Worm (Caenorhabditis elegans) whole organism, midembryonic: ENCODE results near the gene nlp-26.

Experiments used
- T22C8.4 ChIP-seq: fragments of 200-800 bp; sonication (Bioruptor generic); IDR thresholded peaks from 2 replicates; pipeline ENCODE4 v1.3.6; 2022; ENCODE audit warnings: missing genetic modification characterization, missing compliant biosample characterization
- cog-1 ChIP-seq: sonication (generic microtip); optimal IDR thresholded peaks from 2 replicates; lab custom pipeline; 2016; ENCODE audit warnings: missing genetic modification characterization, missing compliant biosample characterization
- klf-2 ChIP-seq: fragments of 200-800 bp; sonication (Bioruptor generic); conservative IDR thresholded peaks from 2 replicates; pipeline ENCODE4 v1.3.6; 2022; ENCODE audit warnings: missing genetic modification reagents, missing genetic modification characterization, missing compliant biosample characterization
- ref-1 ChIP-seq: fragments of 200-800 bp; sonication (Bioruptor generic); conservative IDR thresholded peaks from 2 replicates; pipeline ENCODE4 v1.3.6; 2022; ENCODE audit warnings: missing genetic modification reagents, missing genetic modification characterization, missing compliant biosample characterization
- ztf-23 ChIP-seq: fragments of 200-800 bp; sonication (Bioruptor generic); IDR thresholded peaks from 2 replicates; pipeline ENCODE4 v1.3.6; 2022; ENCODE audit warnings: missing genetic modification reagents, missing genetic modification characterization, missing compliant biosample characterization
- ztf-29 ChIP-seq: fragments of 200-800 bp; sonication (Bioruptor generic); IDR thresholded peaks from 2 replicates; pipeline ENCODE4 v1.3.6; 2022; ENCODE audit warnings: missing genetic modification reagents, missing genetic modification characterization, missing compliant biosample characterization

- TF ChIP-seq ref-1 (no peak), T22C8.4 (no peak), klf-2 (no peak), ztf-29 (GFP tag; lab: Robert Waterston, UW) (no peak), ztf-23 (GFP tag; lab: Robert Waterston, UW) (no peak), cog-1 (no peak)
Measured at ce11 chrV:19599087-19599486, 14.2 kb upstream of the nlp-26 start.
